Worm (Caenorhabditis elegans) whole organism, young adult: ENCODE data around the gene srw-19.

Source experiments
- K11D2.4 ChIP-seq: fragments of 200-800 bp; sonication (Bioruptor generic); IDR thresholded peaks from 2 replicates; pipeline ENCODE4 v1.3.6; 2022; ENCODE audit warnings: missing genetic modification reagents, missing genetic modification characterization, missing compliant biosample characterization
- ama-1 ChIP-seq, 3 experiments: fragments of 150-350 bp in 1 of 3; sonication (generic microtip) in 2 of 3; optimal IDR thresholded peaks; 2 replicates each; lab custom pipeline; 2014 to 2018; ENCODE audit warnings: missing biosample characterization in 2 of 3, missing genetic modification characterization in 2 of 3, missing genetic modification reagents in 2 of 3
- ceh-79 ChIP-seq: sonication (generic microtip); optimal IDR thresholded peaks from 2 replicates; lab custom pipeline; 2017; ENCODE audit warnings: mild to moderate bottlenecking, missing genetic modification characterization, missing compliant biosample characterization
- dox-1 ChIP-seq: fragments of 200-800 bp; sonication (Bioruptor generic); IDR thresholded peaks from 2 replicates; pipeline ENCODE4 v1.3.6; 2022; ENCODE audit warnings: missing genetic modification reagents, missing genetic modification characterization, missing compliant biosample characterization
- let-526 ChIP-seq: fragments of 200-800 bp; sonication (Bioruptor generic); IDR thresholded peaks from 2 replicates; pipeline ENCODE4 v1.3.6; 2022; ENCODE audit warnings: missing genetic modification reagents, missing genetic modification characterization, missing compliant biosample characterization
- lin-35 ChIP-seq, 3 experiments: fragments of 150-350 bp in 2 of 3; sonication (generic microtip) in 1 of 3; optimal IDR thresholded peaks; 2 replicates each; lab custom pipeline; 2014 to 2018; ENCODE audit warnings: missing biosample characterization in 3 of 3, missing genetic modification characterization in 3 of 3, missing genetic modification reagents in 3 of 3
- nfya-1 ChIP-seq: sonication (generic microtip); optimal IDR thresholded peaks from 2 replicates; lab custom pipeline; 2017; ENCODE audit warnings: antibody characterized with exemption, missing compliant biosample characterization, missing genetic modification characterization, borderline replicate concordance; ENCODE audit not compliant: insufficient read depth
- nhr-179 ChIP-seq: sonication (generic microtip); optimal IDR thresholded peaks from 2 replicates; lab custom pipeline; 2016; ENCODE audit warnings: mild to moderate bottlenecking, missing genetic modification characterization, missing compliant biosample characterization
- repo-1 ChIP-seq: sonication (generic microtip); optimal IDR thresholded peaks from 2 replicates; lab custom pipeline; 2017; ENCODE audit warnings: mild to moderate bottlenecking, missing genetic modification characterization, missing compliant biosample characterization
- ztf-22 ChIP-seq: fragments of 200-800 bp; sonication (Bioruptor generic); optimal IDR thresholded peaks from 2 replicates; lab custom pipeline; 2018; ENCODE audit warnings: mild to moderate bottlenecking, missing genetic modification characterization, moderate library complexity, missing compliant biosample characterization

DNA sequence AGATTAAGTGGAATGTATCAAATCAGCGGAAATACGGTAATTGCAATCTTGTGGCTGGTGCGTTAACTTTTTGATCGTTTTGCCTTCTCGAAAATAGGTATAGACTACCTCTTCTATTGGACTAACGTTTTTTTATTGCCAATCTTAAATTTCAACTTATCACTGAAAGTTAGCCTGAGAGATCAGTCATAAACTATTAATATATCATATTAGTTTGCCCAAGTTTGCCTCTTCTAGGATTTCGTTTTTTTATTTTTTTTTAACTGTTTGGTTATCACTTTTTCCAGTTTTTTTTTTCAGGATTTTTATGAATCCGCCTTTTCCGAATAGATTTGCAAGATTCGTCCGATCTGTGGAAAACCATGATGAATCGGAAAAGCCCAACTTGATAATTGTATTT is 36.7 kb downstream of the srw-19 start, which contains the start of gene kin-30:
- TF ChIP-seq ztf-22 (no peak), K11D2.4 (GFP tag; lab: Robert Waterston, UW) (no peak), nhr-179 (tag; lab: Kevin White, UChicago) (no peak), lin-35 (GFP tag; optimal IDR thresholded peaks at IDR 0.05; lab: Kevin White, UChicago) (no peak), dox-1 (GFP tag; lab: Robert Waterston, UW) (no peak), ama-1 (optimal IDR thresholded peaks at IDR 0.05; lab: Kevin White, UChicago) (no peak), ama-1 (GFP tag; optimal IDR thresholded peaks at IDR 0.05; lab: Kevin White, UChicago) (no peak), repo-1 (tag; lab: Kevin White, UChicago) (no peak), let-526 (GFP tag; lab: Robert Waterston, UW) (no peak), nfya-1 (no peak), ceh-79 (no peak)
